Fruit fly (Drosophila melanogaster) whole organism, wandering third instar larva: Measurements from ENCODE around the gene SpdS.

Experiments used
- Abd-B ChIP-seq: fragments of >200 bp; optimal IDR thresholded peaks from 2 replicates; lab custom pipeline; 2017; ENCODE audit warnings: missing biosample characterization, missing genetic modification characterization
- CG32264 ChIP-seq: fragments of 200-800 bp; sonication (Bioruptor generic); optimal IDR thresholded peaks from 2 replicates; lab custom pipeline; 2016; ENCODE audit warnings: missing biosample characterization, missing genetic modification characterization
- CG9705 ChIP-seq: fragments of 200-800 bp; sonication (Bioruptor generic); optimal IDR thresholded peaks from 2 replicates; lab custom pipeline; 2018; ENCODE audit warnings: missing biosample characterization, mild to moderate bottlenecking, missing genetic modification characterization
- CrebA ChIP-seq: fragments of 200-800 bp; sonication (Bioruptor generic); optimal IDR thresholded peaks from 2 replicates; lab custom pipeline; 2016; ENCODE audit warnings: missing biosample characterization, mild to moderate bottlenecking, missing genetic modification characterization, borderline replicate concordance
- Dfd ChIP-seq: fragments of >200 bp; optimal IDR thresholded peaks from 2 replicates; lab custom pipeline; 2017; ENCODE audit warnings: missing biosample characterization, missing genetic modification characterization
- GATAd ChIP-seq: sonication (Bioruptor generic); optimal IDR thresholded peaks from 2 replicates; lab custom pipeline; 2016; ENCODE audit warnings: missing biosample characterization, missing genetic modification characterization
- HLH106 ChIP-seq: fragments of 200-800 bp; optimal IDR thresholded peaks from 3 replicates; lab custom pipeline; 2019; ENCODE audit warnings: missing biosample characterization, mild to moderate bottlenecking, missing genetic modification characterization, moderate library complexity
- Hr78 ChIP-seq: fragments of >200 bp; optimal IDR thresholded peaks from 2 replicates; lab custom pipeline; 2017; ENCODE audit warnings: missing biosample characterization, missing genetic modification characterization
- Hr83 ChIP-seq: fragments of 200-300 bp; sonication (Bioruptor generic); optimal IDR thresholded peaks from 2 replicates; lab custom pipeline; 2016; ENCODE audit warnings: missing biosample characterization, mild to moderate bottlenecking, missing genetic modification characterization, moderate library complexity; ENCODE audit not compliant: poor library complexity, severe bottlenecking
- Jra ChIP-seq: sonication (Bioruptor generic); optimal IDR thresholded peaks from 2 replicates; lab custom pipeline; 2016; ENCODE audit warnings: missing biosample characterization, missing genetic modification characterization
- Mio ChIP-seq: sonication (Bioruptor generic); optimal IDR thresholded peaks from 2 replicates; lab custom pipeline; 2016; ENCODE audit warnings: missing biosample characterization, missing genetic modification characterization
- N ChIP-seq: fragments of >200 bp; optimal IDR thresholded peaks from 2 replicates; lab custom pipeline; 2018; ENCODE audit warnings: missing biosample characterization, missing external identifiers, missing genetic modification characterization
- OdsH ChIP-seq: fragments of 200-800 bp; sonication (Bioruptor generic); optimal IDR thresholded peaks from 2 replicates; lab custom pipeline; 2016; ENCODE audit warnings: missing biosample characterization, mild to moderate bottlenecking, missing genetic modification characterization
- Rel ChIP-seq, 2 experiments: fragments of 200-800 bp; sonication (Bioruptor generic) in 1 of 2; optimal IDR thresholded peaks; 2 replicates in 1 of 2; 3 replicates in 1 of 2; lab custom pipeline; 2016 to 2019; ENCODE audit warnings: mild to moderate bottlenecking in 2 of 2, missing biosample characterization in 2 of 2, missing genetic modification characterization in 2 of 2, moderate library complexity in 1 of 2
- Vsx2 ChIP-seq: fragments of 200-300, 225-300 bp; sonication (Bioruptor generic); optimal IDR thresholded peaks from 2 replicates; lab custom pipeline; 2018; ENCODE audit warnings: missing biosample characterization, missing genetic modification characterization; ENCODE audit not compliant: partially characterized antibody
- br ChIP-seq: fragments of 200-800 bp; sonication (Bioruptor generic); optimal IDR thresholded peaks from 2 replicates; lab custom pipeline; 2016; ENCODE audit warnings: missing biosample characterization, missing genetic modification characterization
- dl ChIP-seq, 2 experiments: fragments of 175-275, 200-275 bp in 1 of 2; fragments of 200-275 bp in 1 of 2; sonication (Bioruptor generic); optimal IDR thresholded peaks; lab custom pipeline; 2018; ENCODE audit warnings: mild to moderate bottlenecking in 2 of 2, missing biosample characterization in 2 of 2, missing genetic modification characterization in 2 of 2, moderate library complexity in 2 of 2; ENCODE audit not compliant: partially characterized antibody in 2 of 2, insufficient read depth in 1 of 2
- dmrt93B ChIP-seq: fragments of 200-800 bp; sonication (Bioruptor generic); optimal IDR thresholded peaks from 2 replicates; lab custom pipeline; 2018; ENCODE audit warnings: missing biosample characterization, mild to moderate bottlenecking, missing genetic modification characterization
- dsf ChIP-seq: sonication (Bioruptor generic); optimal IDR thresholded peaks from 2 replicates; lab custom pipeline; 2016; ENCODE audit warnings: missing biosample characterization, missing genetic modification characterization, borderline replicate concordance
- ey ChIP-seq: fragments of 200-800 bp; sonication (Bioruptor generic); optimal IDR thresholded peaks from 2 replicates; lab custom pipeline; 2016; ENCODE audit warnings: missing biosample characterization, missing genetic modification characterization
- foxo ChIP-seq, 2 experiments: fragments of 200-800 bp; sonication (Bioruptor generic); optimal IDR thresholded peaks; 2 replicates in 1 of 2; 3 replicates in 1 of 2; lab custom pipeline; 2016 to 2017; ENCODE audit warnings: missing biosample characterization in 2 of 2, missing genetic modification characterization in 2 of 2
- fru ChIP-seq: fragments of 200-800 bp; sonication (Bioruptor generic); optimal IDR thresholded peaks from 3 replicates; lab custom pipeline; 2016; ENCODE audit warnings: missing biosample characterization, mild to moderate bottlenecking, missing genetic modification characterization
- h ChIP-seq: fragments of 200-800 bp; sonication (Bioruptor generic); optimal IDR thresholded peaks from 3 replicates; lab custom pipeline; 2016; ENCODE audit warnings: missing biosample characterization, mild to moderate bottlenecking, missing genetic modification characterization
- jim ChIP-seq: fragments of 175-275, 200-325 bp; sonication (Bioruptor generic); optimal IDR thresholded peaks from 2 replicates; lab custom pipeline; 2016; ENCODE audit warnings: missing biosample characterization, mild to moderate bottlenecking, missing genetic modification characterization
- lola ChIP-seq: fragments of >200 bp; optimal IDR thresholded peaks from 2 replicates; lab custom pipeline; 2017; ENCODE audit warnings: missing biosample characterization, missing genetic modification characterization
- pan ChIP-seq: fragments of >200 bp; optimal IDR thresholded peaks from 2 replicates; lab custom pipeline; 2017
- psq ChIP-seq: fragments of 200-800 bp; sonication (Bioruptor generic); optimal IDR thresholded peaks from 3 replicates; lab custom pipeline; 2017; ENCODE audit warnings: missing biosample characterization, mild to moderate bottlenecking, missing genetic modification characterization, moderate library complexity
- rgr ChIP-seq: fragments of 200-800 bp; sonication (Bioruptor generic); optimal IDR thresholded peaks from 3 replicates; lab custom pipeline; 2016; ENCODE audit warnings: missing biosample characterization, mild to moderate bottlenecking, missing genetic modification characterization
- sage ChIP-seq: fragments of 200-800 bp; sonication (Bioruptor generic); optimal IDR thresholded peaks from 2 replicates; lab custom pipeline; 2016; ENCODE audit warnings: missing biosample characterization, mild to moderate bottlenecking, missing genetic modification characterization
- sv ChIP-seq: fragments of 200-800 bp; sonication (Bioruptor generic); optimal IDR thresholded peaks from 3 replicates; lab custom pipeline; 2016; ENCODE audit warnings: missing biosample characterization, missing genetic modification characterization
- tai ChIP-seq: sonication (Bioruptor generic); optimal IDR thresholded peaks from 2 replicates; lab custom pipeline; 2016; ENCODE audit warnings: missing biosample characterization, missing genetic modification characterization
- usp ChIP-seq: fragments of >200 bp; optimal IDR thresholded peaks from 2 replicates; lab custom pipeline; 2017; ENCODE audit warnings: missing biosample characterization, missing genetic modification characterization

The SpdS gene

dm6 chr3R:9643977-9644376, 12.5 kb downstream of the SpdS start:
- TF ChIP-seq Rel (GFP tag; optimal IDR thresholded peaks at IDR 0.05; lab: Kevin White, UChicago) (no peak), Rel (tag; optimal IDR thresholded peaks at IDR 0.05; lab: Kevin White, UChicago) (peak; percentile 67), psq (GFP tag; lab: Kevin White, UChicago) (no peak), OdsH (GFP tag; lab: Kevin White, UChicago) (no peak)

dm6 chr3R:9644620-9645019, 13.2 kb downstream of the SpdS start:
- TF ChIP-seq N: no peak
- no peak for TF ChIP-seq HLH106 (tag; lab: Kevin White, UChicago)
- TF ChIP-seq Hr83: no peak
- TF ChIP-seq ey (GFP tag; lab: Kevin White, UChicago): no peak
- no peak for TF ChIP-seq Mio (GFP tag; lab: Kevin White, UChicago)
- TF ChIP-seq OdsH (GFP tag; lab: Kevin White, UChicago): no peak
- TF ChIP-seq tai (GFP tag; lab: Kevin White, UChicago): no peak
- TF ChIP-seq pan: no peak
- TF ChIP-seq GATAd (GFP tag; lab: Kevin White, UChicago): no peak
- no peak for TF ChIP-seq Vsx2
- no peak for TF ChIP-seq Jra (GFP tag; lab: Kevin White, UChicago)
- TF ChIP-seq usp (GFP tag; lab: Kevin White, UChicago): no peak
- TF ChIP-seq sage (GFP tag; lab: Kevin White, UChicago): no peak
- TF ChIP-seq lola (GFP tag; lab: Kevin White, UChicago): no peak
- no peak for TF ChIP-seq fru (GFP tag; lab: Kevin White, UChicago)
- no peak for TF ChIP-seq psq (GFP tag; lab: Kevin White, UChicago)
- TF ChIP-seq dl (GFP tag; optimal IDR thresholded peaks at IDR 0.05; lab: Kevin White, UChicago; ENCODE audit: insufficient read depth in 1 of 2, partially characterized antibody in 2 of 2): no peak

dm6 chr3R:9646104-9646707, 14.8 kb downstream of the SpdS start, which contains the start of gene Fst:
Fst (minus strand) TSS chr3R:9646154.
- peak; percentile 14 for TF ChIP-seq h (GFP tag; lab: Kevin White, UChicago)
- no peak for TF ChIP-seq Hr78 (GFP tag; lab: Kevin White, UChicago)
- TF ChIP-seq Rel (GFP tag; optimal IDR thresholded peaks at IDR 0.05; lab: Kevin White, UChicago): no peak
- peak; percentile 5 for TF ChIP-seq Rel (tag; optimal IDR thresholded peaks at IDR 0.05; lab: Kevin White, UChicago)
- peak; percentile 19 for TF ChIP-seq fru (GFP tag; lab: Kevin White, UChicago)
- peak in 1 of 2 experiments; percentile 13 for TF ChIP-seq foxo (GFP tag; optimal IDR thresholded peaks at IDR 0.05; lab: Kevin White, UChicago)

dm6 chr3R:9665405-9665804, 34.0 kb downstream of the SpdS start:
- TF ChIP-seq GATAd (GFP tag; lab: Kevin White, UChicago): no peak
- TF ChIP-seq psq (GFP tag; lab: Kevin White, UChicago): no peak
- TF ChIP-seq CG32264 (GFP tag; lab: Kevin White, UChicago): no peak
- TF ChIP-seq rgr: no peak
- TF ChIP-seq h (GFP tag; lab: Kevin White, UChicago): no peak
- no peak for TF ChIP-seq Hr78 (GFP tag; lab: Kevin White, UChicago)
- no peak for TF ChIP-seq usp (GFP tag; lab: Kevin White, UChicago)
- TF ChIP-seq br: no peak
- TF ChIP-seq Jra (GFP tag; lab: Kevin White, UChicago): no peak
- no peak for TF ChIP-seq sv
- TF ChIP-seq dl (GFP tag; optimal IDR thresholded peaks at IDR 0.05; lab: Kevin White, UChicago; ENCODE audit: insufficient read depth in 1 of 2, partially characterized antibody in 2 of 2): no peak
- TF ChIP-seq, all 38 proteins: peak for 0

- TF ChIP-seq h (GFP tag; lab: Kevin White, UChicago) (no peak), CG9705 (GFP tag; lab: Kevin White, UChicago) (no peak), Vsx2 (no peak), Abd-B (GFP tag; lab: Kevin White, UChicago) (no peak), usp (GFP tag; lab: Kevin White, UChicago) (no peak), rgr (no peak), fru (GFP tag; lab: Kevin White, UChicago) (no peak), dmrt93B (GFP tag; lab: Kevin White, UChicago) (no peak), Hr78 (GFP tag; lab: Kevin White, UChicago) (no peak), sage (GFP tag; lab: Kevin White, UChicago) (no peak), dsf (GFP tag; lab: Kevin White, UChicago) (no peak), tai (GFP tag; lab: Kevin White, UChicago) (no peak), Mio (GFP tag; lab: Kevin White, UChicago) (no peak), Dfd (GFP tag; lab: Kevin White, UChicago) (no peak), OdsH (GFP tag; lab: Kevin White, UChicago) (no peak), Hr83 (no peak), N (no peak), CrebA (GFP tag; lab: Kevin White, UChicago) (no peak), jim (GFP tag; lab: Kevin White, UChicago) (no peak), Jra (GFP tag; lab: Kevin White, UChicago) (no peak)
These were observed 41.8 kb downstream of the SpdS start for dm6 chr3R:9673207-9673606.
